ENCODE assay signal across 1 worm cellular context in genomic region chrV:18689681-18690080, ce11.
A peak's percentile ranks its signal among the peaks of the same experiment; 100 is the strongest.
TF ChIP-seq lines count a peak whose summit lies in the region.

ubc-19 (minus strand) TSS chrV:18689762.
Y69H2.7 (plus strand) TSS chrV:18689989.

TF ChIP-seq in whole organism, L1 larva, 84 proteins besides CTCF, POLR2A, EP300 and RAD21 (continued from another document):
- TF ChIP-seq hlh-4 (tag; optimal IDR thresholded peaks at IDR 0.05; lab: Kevin White, UChicago), result no peak
- TF ChIP-seq tlp-1 (tag; optimal IDR thresholded peaks at IDR 0.05; lab: Kevin White, UChicago), result no peak
- no peak for TF ChIP-seq pag-3 (tag; optimal IDR thresholded peaks at IDR 0.05; lab: Kevin White, UChicago; ENCODE audit: borderline replicate concordance, insufficient read depth)
- no peak for TF ChIP-seq egl-13 (tag; optimal IDR thresholded peaks at IDR 0.05; lab: Kevin White, UChicago)
- no peak for TF ChIP-seq sox-4 (tag; optimal IDR thresholded peaks at IDR 0.05; lab: Kevin White, UChicago)
- no peak for TF ChIP-seq alr-1 (tag; optimal IDR thresholded peaks at IDR 0.05; lab: Kevin White, UChicago; ENCODE audit: borderline replicate concordance)
- TF ChIP-seq hlh-17 (GFP tag; optimal IDR thresholded peaks at IDR 0.05; lab: Kevin White, UChicago; ENCODE audit: borderline replicate concordance), result no peak
- TF ChIP-seq hpl-2 (GFP tag; optimal IDR thresholded peaks at IDR 0.05; lab: Kevin White, UChicago), result no peak
- TF ChIP-seq nhr-20 (tag; optimal IDR thresholded peaks at IDR 0.05; lab: Kevin White, UChicago), result no peak
- TF ChIP-seq snpc-4 (tag; optimal IDR thresholded peaks at IDR 0.05; lab: Kevin White, UChicago), result peak; percentile 44
- TF ChIP-seq fkh-8 (tag; optimal IDR thresholded peaks at IDR 0.05; lab: Kevin White, UChicago), result peak; percentile 20
- TF ChIP-seq mab-9 (GFP tag; IDR thresholded peaks at IDR 0.05; lab: Robert Waterston, UW), result no peak
- TF ChIP-seq skn-1 (tag; optimal IDR thresholded peaks at IDR 0.05; lab: Kevin White, UChicago), result no peak
- TF ChIP-seq aly-2 (tag; optimal IDR thresholded peaks at IDR 0.05; lab: Kevin White, UChicago), result no peak
- TF ChIP-seq pqm-1 (tag; optimal IDR thresholded peaks at IDR 0.05; lab: Kevin White, UChicago), result no peak
- no peak for TF ChIP-seq fkh-10 (GFP tag; optimal IDR thresholded peaks at IDR 0.05; lab: Kevin White, UChicago)
- peak; percentile 92 for TF ChIP-seq F16B12.6 (tag; optimal IDR thresholded peaks at IDR 0.05; lab: Kevin White, UChicago)
- no peak for TF ChIP-seq ztf-4 (tag; optimal IDR thresholded peaks at IDR 0.05; lab: Kevin White, UChicago)
- no peak for TF ChIP-seq C16A3.4 (tag; optimal IDR thresholded peaks at IDR 0.05; lab: Kevin White, UChicago)
- no peak for TF ChIP-seq ets-5 (GFP tag; IDR thresholded peaks at IDR 0.05; lab: Robert Waterston, UW)
- peak; percentile 57 to 59 for TF ChIP-seq lsy-2 (tag; optimal IDR thresholded peaks at IDR 0.05; lab: Kevin White, UChicago)
- TF ChIP-seq grh-1 (GFP tag; IDR thresholded peaks at IDR 0.05; lab: Robert Waterston, UW), result no peak
- no peak for TF ChIP-seq aha-1 (tag; optimal IDR thresholded peaks at IDR 0.05; lab: Kevin White, UChicago)
- TF ChIP-seq ces-1 (GFP tag; optimal IDR thresholded peaks at IDR 0.05; lab: Kevin White, UChicago), result no peak
- no peak for TF ChIP-seq lir-3 (tag; optimal IDR thresholded peaks at IDR 0.05; lab: Kevin White, UChicago; ENCODE audit: poor library complexity)
- no peak for TF ChIP-seq ama-1 (optimal IDR thresholded peaks at IDR 0.05; lab: Kevin White, UChicago)
- no peak for TF ChIP-seq nhr-11 (tag; optimal IDR thresholded peaks at IDR 0.05; lab: Kevin White, UChicago)
- peak; percentile 66 for TF ChIP-seq mep-1 (tag; optimal IDR thresholded peaks at IDR 0.05; lab: Kevin White, UChicago)
- no peak for TF ChIP-seq ceh-88 (GFP tag; IDR thresholded peaks at IDR 0.05; lab: Robert Waterston, UW)
- peak; percentile 22 for TF ChIP-seq xbp-1 (tag; optimal IDR thresholded peaks at IDR 0.05; lab: Kevin White, UChicago)
- no peak for TF ChIP-seq irx-1 (tag; optimal IDR thresholded peaks at IDR 0.05; lab: Kevin White, UChicago)
- no peak for TF ChIP-seq nhr-237 (tag; optimal IDR thresholded peaks at IDR 0.05; lab: Kevin White, UChicago)
- TF ChIP-seq nhr-90 (tag; optimal IDR thresholded peaks at IDR 0.05; lab: Kevin White, UChicago; ENCODE audit: poor library complexity), result no peak
- TF ChIP-seq nhr-71 (tag; optimal IDR thresholded peaks at IDR 0.05; lab: Kevin White, UChicago), result no peak
- no peak for TF ChIP-seq nhr-28 (tag; optimal IDR thresholded peaks at IDR 0.05; lab: Kevin White, UChicago)
- no peak for TF ChIP-seq efl-3 (GFP tag; optimal IDR thresholded peaks at IDR 0.05; lab: Kevin White, UChicago)
- no peak for TF ChIP-seq Y116A8C.19 (tag; optimal IDR thresholded peaks at IDR 0.05; lab: Kevin White, UChicago; ENCODE audit: borderline replicate concordance)
- no peak for TF ChIP-seq unc-86 (tag; optimal IDR thresholded peaks at IDR 0.05; lab: Kevin White, UChicago)
- no peak for TF ChIP-seq nhr-76 (tag; optimal IDR thresholded peaks at IDR 0.05; lab: Kevin White, UChicago)
- no peak for TF ChIP-seq fos-1 (tag; optimal IDR thresholded peaks at IDR 0.05; lab: Kevin White, UChicago)
- no peak for TF ChIP-seq ztf-11 (tag; optimal IDR thresholded peaks at IDR 0.05; lab: Kevin White, UChicago)
- no peak for TF ChIP-seq mef-2 (tag; optimal IDR thresholded peaks at IDR 0.05; lab: Kevin White, UChicago)
- no peak for TF ChIP-seq lin-15B (tag; optimal IDR thresholded peaks at IDR 0.05; lab: Kevin White, UChicago)
- no peak for TF ChIP-seq nhr-84 (tag; optimal IDR thresholded peaks at IDR 0.05; lab: Kevin White, UChicago)
- no peak for TF ChIP-seq ceh-63 (GFP tag; optimal IDR thresholded peaks at IDR 0.05; lab: Kevin White, UChicago)
- TF ChIP-seq tbx-2 (tag; optimal IDR thresholded peaks at IDR 0.05; lab: Kevin White, UChicago), result no peak
- TF ChIP-seq pax-3 (tag; optimal IDR thresholded peaks at IDR 0.05; lab: Kevin White, UChicago), result no peak
- no peak for TF ChIP-seq unc-30 (tag; optimal IDR thresholded peaks at IDR 0.05; lab: Kevin White, UChicago)
- TF ChIP-seq efl-1 (optimal IDR thresholded peaks at IDR 0.05; lab: Kevin White, UChicago), result peak; percentile 3 to 48
- TF ChIP-seq efl-1 (GFP tag; optimal IDR thresholded peaks at IDR 0.05 in 1 of 2; lab: Kevin White, UChicago), result peak; percentile 51 to 95
- no peak for TF ChIP-seq blmp-1 (tag; optimal IDR thresholded peaks at IDR 0.05; lab: Kevin White, UChicago)
- peak; percentile 45 for TF ChIP-seq nhr-19 (GFP tag; conservative IDR thresholded peaks at IDR 0.05; lab: Robert Waterston, UW)
- TF ChIP-seq nhr-47 (tag; optimal IDR thresholded peaks at IDR 0.05; lab: Kevin White, UChicago), result peak; percentile 21
- no peak for TF ChIP-seq egl-27 (tag; optimal IDR thresholded peaks at IDR 0.05; lab: Kevin White, UChicago)
- TF ChIP-seq lin-39 (tag; optimal IDR thresholded peaks at IDR 0.05; lab: Kevin White, UChicago), result no peak
- peak; percentile 2 for TF ChIP-seq dsc-1 (tag; optimal IDR thresholded peaks at IDR 0.05; lab: Kevin White, UChicago)
- TF ChIP-seq nhr-77 (tag; optimal IDR thresholded peaks at IDR 0.05; lab: Kevin White, UChicago), result no peak
- no peak for TF ChIP-seq C04F5.9 (tag; optimal IDR thresholded peaks at IDR 0.05; lab: Kevin White, UChicago)
- TF ChIP-seq vab-15 (tag; optimal IDR thresholded peaks at IDR 0.05; lab: Kevin White, UChicago), result no peak
- TF ChIP-seq rnt-1 (tag; optimal IDR thresholded peaks at IDR 0.05; lab: Kevin White, UChicago), result no peak
- TF ChIP-seq ceh-90 (tag; optimal IDR thresholded peaks at IDR 0.05; lab: Kevin White, UChicago), result no peak
- TF ChIP-seq mdl-1 (tag; optimal IDR thresholded peaks at IDR 0.05; lab: Kevin White, UChicago), result no peak
- peak; percentile 58 for TF ChIP-seq snu-23 (GFP tag; optimal IDR thresholded peaks at IDR 0.05; lab: Kevin White, UChicago)
- TF ChIP-seq lin-35 (GFP tag; optimal IDR thresholded peaks at IDR 0.05; lab: Kevin White, UChicago), result peak in 1 of 2 experiments; percentile 46
- no peak for TF ChIP-seq lin-13 (GFP tag; optimal IDR thresholded peaks at IDR 0.05; lab: Kevin White, UChicago)
- no peak for TF ChIP-seq elt-2 (tag; optimal IDR thresholded peaks at IDR 0.05; lab: Kevin White, UChicago)
- no peak for TF ChIP-seq C34B4.2 (tag; optimal IDR thresholded peaks at IDR 0.05; lab: Kevin White, UChicago)
- TF ChIP-seq sup-37 (GFP tag; optimal IDR thresholded peaks at IDR 0.05; lab: Kevin White, UChicago), result no peak
- TF ChIP-seq ceh-82 (tag; optimal IDR thresholded peaks at IDR 0.05; lab: Kevin White, UChicago), result peak in 2 of 3 experiments; percentile 33 to 41
- TF ChIP-seq ceh-8 (GFP tag; optimal IDR thresholded peaks at IDR 0.05; lab: Kevin White, UChicago), result no peak
- TF ChIP-seq jun-1 (tag; optimal IDR thresholded peaks at IDR 0.05; lab: Kevin White, UChicago), result no peak
- TF ChIP-seq lin-14 (GFP tag; optimal IDR thresholded peaks at IDR 0.05; lab: Kevin White, UChicago), result no peak
- TF ChIP-seq zip-4 (GFP tag; optimal IDR thresholded peaks at IDR 0.05; lab: Kevin White, UChicago), result no peak
